Worm (Caenorhabditis elegans): ENCODE data around the gene htz-1.

The htz-1 gene

ce11 chrIV:4468046-4468727 is 22.2 kb downstream of the htz-1 start (continued):
- peak; percentile 70 for TF ChIP-seq pha-4 (tag; optimal IDR thresholded peaks at IDR 0.05)
- TF ChIP-seq akir-1 (GFP tag; optimal IDR thresholded peaks at IDR 0.05) = no peak
- TF ChIP-seq attf-3 (GFP tag; conservative IDR thresholded peaks at IDR 0.05) = no peak
- TF ChIP-seq dox-1 (GFP tag; IDR thresholded peaks at IDR 0.05) = peak; percentile 60; the same call in 1 of the 2 replicates
- TF ChIP-seq egl-44 (GFP tag; IDR thresholded peaks at IDR 0.05) = no peak
- peak; percentile 86 for TF ChIP-seq ceh-79 (tag; optimal IDR thresholded peaks at IDR 0.05)
- TF ChIP-seq snpc-4 (GFP tag; optimal IDR thresholded peaks at IDR 0.05) = peak; percentile 30
- TF ChIP-seq snpc-4 (tag; optimal IDR thresholded peaks at IDR 0.05) = peak in 3 of 4 experiments; percentile 12 to 64 (median 18)
- no peak for TF ChIP-seq fkh-3 (tag; optimal IDR thresholded peaks at IDR 0.05)
- peak; percentile 67 for TF ChIP-seq xnd-1 (tag; optimal IDR thresholded peaks at IDR 0.05)
- no peak for TF ChIP-seq nhr-80 (tag; optimal IDR thresholded peaks at IDR 0.05)
- no peak for TF ChIP-seq nfya-1 (tag; optimal IDR thresholded peaks at IDR 0.05; ENCODE audit: borderline replicate concordance, insufficient read depth)
- peak; percentile 8 for TF ChIP-seq mes-4 (tag; optimal IDR thresholded peaks at IDR 0.05)
- peak; percentile 95 for TF ChIP-seq repo-1 (tag; optimal IDR thresholded peaks at IDR 0.05)
- TF ChIP-seq dpff-1 (tag; optimal IDR thresholded peaks at IDR 0.05) = peak; percentile 62
- peak; percentile 65 for TF ChIP-seq lin-40 (tag; optimal IDR thresholded peaks at IDR 0.05)
- TF ChIP-seq sdz-38 (tag; optimal IDR thresholded peaks at IDR 0.05) = no peak
- no peak for TF ChIP-seq ceh-100 (GFP tag; IDR thresholded peaks at IDR 0.05)
- no peak for TF ChIP-seq tbx-9 (tag; optimal IDR thresholded peaks at IDR 0.05; ENCODE audit: borderline replicate concordance)
- TF ChIP-seq unc-130 (GFP tag; optimal IDR thresholded peaks at IDR 0.05) = no peak
- no peak for TF ChIP-seq attf-6 (GFP tag; IDR thresholded peaks at IDR 0.05)
- TF ChIP-seq ztf-3 (GFP tag; optimal IDR thresholded peaks at IDR 0.05) = peak; percentile 12
- no peak for TF ChIP-seq T26A5.8 (tag; optimal IDR thresholded peaks at IDR 0.05)
- no peak; the same call in 1 of the 2 replicates for TF ChIP-seq ztf-6 (GFP tag; IDR thresholded peaks at IDR 0.05)
- TF ChIP-seq Y53G8AR.9 (GFP tag; conservative IDR thresholded peaks at IDR 0.05) = peak; percentile 75
- no peak for TF ChIP-seq nhr-27 (tag; optimal IDR thresholded peaks at IDR 0.05)
- TF ChIP-seq let-607 (tag; optimal IDR thresholded peaks at IDR 0.05) = peak; percentile 7 to 43
- peak; percentile 69 for TF ChIP-seq tlf-1 (GFP tag; optimal IDR thresholded peaks at IDR 0.05)
- peak; percentile 50 for TF ChIP-seq F52B5.7 (tag; optimal IDR thresholded peaks at IDR 0.05)
- TF ChIP-seq lsy-27 (tag; optimal IDR thresholded peaks at IDR 0.05; ENCODE audit: borderline replicate concordance, insufficient read depth) = no peak
- no peak for TF ChIP-seq T07F8.4 (tag; optimal IDR thresholded peaks at IDR 0.05)
- peak; percentile 57 for TF ChIP-seq ceh-91 (GFP tag; IDR thresholded peaks at IDR 0.05)
- peak; percentile 27 to 60 for TF ChIP-seq rec-8 (tag; optimal IDR thresholded peaks at IDR 0.05)
- no peak for TF ChIP-seq cebp-2 (GFP tag; IDR thresholded peaks at IDR 0.05)
- TF ChIP-seq die-1 (tag; optimal IDR thresholded peaks at IDR 0.05) = peak; percentile 1
- 0 out of 2 replicates have a peak, but pooled peaks have one; percentile 21 for TF ChIP-seq C06A6.2 (GFP tag; conservative IDR thresholded peaks at IDR 0.05)
- peak; percentile 73 for TF ChIP-seq somi-1 (GFP tag; optimal IDR thresholded peaks at IDR 0.05)
- peak; percentile 54 for TF ChIP-seq lin-54 (GFP tag; optimal IDR thresholded peaks at IDR 0.05)
- TF ChIP-seq snpc-1.1 (tag; optimal IDR thresholded peaks at IDR 0.05; ENCODE audit: insufficient read depth) = peak; percentile 18
- peak; percentile 12; the same call in 1 of the 2 replicates for TF ChIP-seq rcor-1 (GFP tag; IDR thresholded peaks at IDR 0.05)
- no peak for TF ChIP-seq ztf-22 (GFP tag; optimal IDR thresholded peaks at IDR 0.05)
- peak; percentile 42 for TF ChIP-seq ets-4 (GFP tag; optimal IDR thresholded peaks at IDR 0.05)
- peak; percentile 36 for TF ChIP-seq ztf-18 (tag; optimal IDR thresholded peaks at IDR 0.05)
- no peak for TF ChIP-seq mel-28 (tag; optimal IDR thresholded peaks at IDR 0.05; ENCODE audit: borderline replicate concordance)
- TF ChIP-seq aptf-2 (GFP tag; conservative IDR thresholded peaks at IDR 0.05) = no peak
- TF ChIP-seq lin-26 (GFP tag; IDR thresholded peaks at IDR 0.05) = no peak; the same call in 1 of the 2 replicates
- TF ChIP-seq nhr-120 (GFP tag; IDR thresholded peaks at IDR 0.05) = no peak; the same call in 1 of the 2 replicates
